Fruit fly (Drosophila melanogaster): ENCODE data around the gene eEF1gamma.
A peak's percentile ranks its signal among the peaks of the same experiment; 100 is the strongest.

Gene eEF1gamma

DNA sequence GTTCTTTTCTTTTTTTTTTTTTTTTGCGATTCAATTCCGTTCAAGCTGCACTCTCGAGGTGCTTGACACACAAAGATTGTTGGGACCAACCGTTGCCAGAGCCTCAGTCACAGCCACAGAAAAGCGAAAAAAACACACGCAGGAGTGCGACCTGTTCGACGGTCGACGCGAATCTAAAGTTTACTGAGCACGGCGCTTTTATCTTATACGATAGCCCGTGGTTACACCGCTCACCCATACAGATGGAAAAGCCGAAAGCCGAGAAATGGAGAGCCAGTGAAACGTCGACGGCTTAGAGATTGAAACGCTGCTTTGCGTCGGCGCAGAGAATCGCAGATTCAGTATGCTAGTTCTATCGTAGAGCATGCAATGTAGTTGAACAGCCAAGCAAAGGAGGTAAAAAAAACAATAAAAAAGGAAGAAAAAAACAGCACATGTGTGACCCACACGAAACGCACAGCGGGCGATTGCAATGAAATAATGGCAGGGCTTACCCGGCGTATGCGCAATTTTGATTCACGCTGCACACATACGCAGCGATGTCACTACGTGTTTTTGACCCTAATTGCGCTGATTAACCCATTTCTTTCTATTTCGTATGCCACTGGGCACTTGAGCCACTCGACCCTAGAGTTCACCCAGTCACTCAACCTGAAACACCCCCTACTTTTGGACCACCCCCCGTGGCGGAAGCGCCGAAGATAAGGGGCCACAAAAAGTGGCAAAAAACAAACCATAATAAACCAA lies 30.5 kb downstream of the eEF1gamma start, which contains the start of gene SP1029 (continued):
- TF ChIP-seq chinmo (GFP tag; IDR thresholded peaks at IDR 0.05; ENCODE audit: partially characterized antibody) (0 out of 4 replicates have a peak, but pooled peaks have one; percentile 60), Optix (GFP tag; IDR thresholded peaks at IDR 0.05) (0 out of 3 replicates have a peak, but pooled peaks have one; percentile 12), CG1832 (GFP tag; optimal IDR thresholded peaks at IDR 0.05) (no peak), Deaf1 (tag; optimal IDR thresholded peaks at IDR 0.05) (peak; percentile 76), fd102C (GFP tag; optimal IDR thresholded peaks at IDR 0.05) (no peak), CG42726 (GFP tag; IDR thresholded peaks at IDR 0.05; ENCODE audit: partially characterized antibody) (no peak), CG8089 (GFP tag; optimal IDR thresholded peaks at IDR 0.05) (no peak), pros (GFP tag; optimal IDR thresholded peaks at IDR 0.05) (no peak), CG6791 (GFP tag; IDR thresholded peaks at IDR 0.05; ENCODE audit: partially characterized antibody) (no peak), Trl (optimal IDR thresholded peaks at IDR 0.05) (peak in 1 of 2 experiments; percentile 12), Trl (GFP tag; optimal IDR thresholded peaks at IDR 0.05) (no peak), H15 (GFP tag; IDR thresholded peaks at IDR 0.05) (no peak), ewg (GFP tag; optimal IDR thresholded peaks at IDR 0.05) (peak; percentile 24), aop (GFP tag; IDR thresholded peaks at IDR 0.05) (no peak), ttk (GFP tag; IDR thresholded peaks at IDR 0.05) (no peak), bsh (GFP tag; optimal IDR thresholded peaks at IDR 0.05) (peak in 1 of 2 experiments; percentile 35), CG2875 (GFP tag; optimal IDR thresholded peaks at IDR 0.05) (no peak), Drgx (GFP tag; IDR thresholded peaks at IDR 0.05) (peak; percentile 36; the same call in 1 of the 2 replicates), ham (GFP tag; IDR thresholded peaks at IDR 0.05) (no peak), Aef1 (GFP tag; IDR thresholded peaks at IDR 0.05) (no peak), cg (GFP tag; optimal IDR thresholded peaks at IDR 0.05) (peak; percentile 15), CG7372 (GFP tag; IDR thresholded peaks at IDR 0.05) (peak; percentile 73; the same call in 1 of the 2 replicates), sna (GFP tag; IDR thresholded peaks at IDR 0.05; ENCODE audit: partially characterized antibody) (no peak), CG1233 (GFP tag; optimal IDR thresholded peaks at IDR 0.05) (no peak), pfk (GFP tag; optimal IDR thresholded peaks at IDR 0.05) (no peak), Jarid2 (GFP tag; optimal IDR thresholded peaks at IDR 0.05) (peak; percentile 36), CG33557 (GFP tag; optimal IDR thresholded peaks at IDR 0.05) (no peak), Ssrp (tag; optimal IDR thresholded peaks at IDR 0.05) (no peak), seq (GFP tag; IDR thresholded peaks at IDR 0.05) (no peak), CG7556 (GFP tag; optimal IDR thresholded peaks at IDR 0.05) (no peak), MESR4 (GFP tag; optimal IDR thresholded peaks at IDR 0.05) (no peak), nerfin-2 (GFP tag; IDR thresholded peaks at IDR 0.05; ENCODE audit: partially characterized antibody) (no peak), gce (GFP tag; IDR thresholded peaks at IDR 0.05) (no peak), CG12744 (GFP tag; optimal IDR thresholded peaks at IDR 0.05) (no peak), CG2712 (tag; optimal IDR thresholded peaks at IDR 0.05) (no peak), grn (GFP tag; optimal IDR thresholded peaks at IDR 0.05) (no peak), CG10462 (GFP tag; optimal IDR thresholded peaks at IDR 0.05) (no peak), nmo (GFP tag; optimal IDR thresholded peaks at IDR 0.05) (no peak)

dm6 chr3R:29251418-29251817 lies 31.4 kb downstream of the eEF1gamma start:
- TF ChIP-seq oc (tag; optimal IDR thresholded peaks at IDR 0.05) = peak; percentile 57
- no peak for TF ChIP-seq CG18011 (GFP tag; optimal IDR thresholded peaks at IDR 0.05)
- no peak for TF ChIP-seq jigr1 (GFP tag; IDR thresholded peaks at IDR 0.05)
- no peak for TF ChIP-seq Hey (tag; optimal IDR thresholded peaks at IDR 0.05)
- TF ChIP-seq CG34422 (GFP tag; IDR thresholded peaks at IDR 0.05) = peak; percentile 53; the same call in 1 of the 3 replicates
- peak; percentile 11 for TF ChIP-seq phol (tag; optimal IDR thresholded peaks at IDR 0.05)
- TF ChIP-seq CG4404 (GFP tag; IDR thresholded peaks at IDR 0.05) = no peak
- peak; percentile 29 for TF ChIP-seq Blimp-1 (GFP tag; optimal IDR thresholded peaks at IDR 0.05)
- peak; percentile 82 for TF ChIP-seq unc-4 (GFP tag; IDR thresholded peaks at IDR 0.05; ENCODE audit: partially characterized antibody)
- TF ChIP-seq CG7928 (GFP tag; optimal IDR thresholded peaks at IDR 0.05) = no peak
- TF ChIP-seq zfh1 (GFP tag; IDR thresholded peaks at IDR 0.05) = peak; percentile 66; the same call in 2 of the 3 replicates
- TF ChIP-seq knrl (GFP tag; IDR thresholded peaks at IDR 0.05; ENCODE audit: partially characterized antibody) = peak; percentile 79
- peak; percentile 87 for TF ChIP-seq CG34224 (GFP tag; IDR thresholded peaks at IDR 0.05; ENCODE audit: partially characterized antibody)

Measured in whole organism, embryonic.